Worm (Caenorhabditis elegans): ENCODE results near the gene Y17G9B.4.

ce11 chrIV:4780129-4780528 is 28.2 kb downstream of the Y17G9B.4 start, which contains the start of gene set-15:
- TF ChIP-seq lin-15B (tag; optimal IDR thresholded peaks at IDR 0.05) (no peak), aly-2 (tag; optimal IDR thresholded peaks at IDR 0.05) (no peak), ama-1 (optimal IDR thresholded peaks at IDR 0.05) (no peak)
